Worm (Caenorhabditis elegans) whole organism, mixed stage, embryonic: ENCODE results near the gene C50F4.1.

Source experiments
- snpc-4 ChIP-seq: fragments of 150-350 bp; optimal IDR thresholded peaks from 2 replicates; lab custom pipeline; 2014; ENCODE audit warnings: missing biosample characterization, missing genetic modification characterization
- unc-39 ChIP-seq: fragments of 150-350 bp; optimal IDR thresholded peaks from 2 replicates; lab custom pipeline; 2014; ENCODE audit warnings: missing biosample characterization, missing genetic modification characterization

- TF ChIP-seq unc-39 (tag; lab: Kevin White, UChicago) (no peak), snpc-4 (no peak)
Observed at ce11 chrV:9480566-9480965, 46.0 kb upstream of the C50F4.1 start, which contains the start of gene K06A4.6.
